Fruit fly (Drosophila melanogaster) whole organism, embryonic: ENCODE data around the gene Cyp4d14.

Source experiments
- Abd-B ChIP-seq: fragments of 200-800 bp; sonication (Bioruptor generic); optimal IDR thresholded peaks from 2 replicates; lab custom pipeline; 2018; ENCODE audit warnings: missing biosample characterization, mild to moderate bottlenecking, missing genetic modification characterization, moderate library complexity
- CG10274 ChIP-seq: fragments of 200-800 bp; sonication (Bioruptor generic); optimal IDR thresholded peaks from 3 replicates; lab custom pipeline; 2017; ENCODE audit warnings: missing biosample characterization, mild to moderate bottlenecking, missing genetic modification characterization
- CG10321 ChIP-seq: fragments of 200-800 bp; sonication (Bioruptor generic); IDR thresholded peaks from 2 replicates; pipeline ENCODE4 v1.3.6; 2022; ENCODE audit warnings: missing biosample characterization, missing genetic modification characterization
- CG10565 ChIP-seq: fragments of 200-800 bp; sonication (Bioruptor generic); optimal IDR thresholded peaks from 3 replicates; lab custom pipeline; 2016; ENCODE audit warnings: missing biosample characterization, mild to moderate bottlenecking, missing genetic modification characterization
- CG11723 ChIP-seq: fragments of 200-800 bp; sonication (Bioruptor generic); optimal IDR thresholded peaks from 2 replicates; lab custom pipeline; 2017; ENCODE audit warnings: missing biosample characterization, mild to moderate bottlenecking, missing genetic modification characterization
- CG12104 ChIP-seq: fragments of 200-800 bp; sonication (Bioruptor generic); optimal IDR thresholded peaks from 3 replicates; lab custom pipeline; 2016; ENCODE audit warnings: missing biosample characterization, missing genetic modification characterization
- CG13894 ChIP-seq: fragments of 200-800 bp; sonication (Bioruptor generic); optimal IDR thresholded peaks from 3 replicates; lab custom pipeline; 2018; ENCODE audit warnings: missing biosample characterization, mild to moderate bottlenecking, missing genetic modification characterization, moderate library complexity
- CG15696 ChIP-seq: fragments of 200-800 bp; sonication (Bioruptor generic); optimal IDR thresholded peaks from 2 replicates; lab custom pipeline; 2019; ENCODE audit warnings: missing biosample characterization, mild to moderate bottlenecking, missing genetic modification characterization, moderate library complexity
- CG17829 ChIP-seq: fragments of 200-800 bp; optimal IDR thresholded peaks from 2 replicates; lab custom pipeline; 2019; ENCODE audit warnings: missing biosample characterization, mild to moderate bottlenecking, missing genetic modification characterization, moderate library complexity
- CG18476 ChIP-seq: fragments of 200-800 bp; sonication (Bioruptor generic); optimal IDR thresholded peaks from 2 replicates; lab custom pipeline; 2016; ENCODE audit warnings: missing biosample characterization, mild to moderate bottlenecking, missing genetic modification characterization
- CG31365 ChIP-seq: fragments of 200-800 bp; sonication (Bioruptor generic); optimal IDR thresholded peaks from 2 replicates; lab custom pipeline; 2018; ENCODE audit warnings: missing biosample characterization, mild to moderate bottlenecking, missing genetic modification characterization
- CG3726 ChIP-seq: fragments of 200-800 bp; sonication (Bioruptor generic); IDR thresholded peaks from 3 replicates; pipeline ENCODE4, ENCODE4 v1.3.6; 2022; ENCODE audit warnings: missing biosample characterization, missing genetic modification characterization
- CG6689 ChIP-seq: fragments of 200-800 bp; sonication (Bioruptor generic); IDR thresholded peaks from 2 replicates; pipeline ENCODE4 v1.3.6; 2022; ENCODE audit warnings: missing biosample characterization, missing genetic modification characterization
- CG7745 ChIP-seq: fragments of 200-800 bp; sonication (Bioruptor generic); optimal IDR thresholded peaks from 2 replicates; lab custom pipeline; 2018; ENCODE audit warnings: missing biosample characterization, mild to moderate bottlenecking, missing genetic modification characterization, moderate library complexity
- CG7963 ChIP-seq: fragments of 200-800 bp; sonication (Bioruptor generic); IDR thresholded peaks from 3 replicates; pipeline ENCODE4 v1.3.6; 2022; ENCODE audit warnings: missing biosample characterization, missing genetic modification characterization; ENCODE audit not compliant: partially characterized antibody
- CG9215 ChIP-seq: fragments of 200-800 bp; sonication (Bioruptor generic); IDR thresholded peaks from 2 replicates; pipeline ENCODE4 v1.3.6; 2022; ENCODE audit warnings: missing biosample characterization, missing genetic modification characterization
- CG9797 ChIP-seq: fragments of 200-800 bp; sonication (Bioruptor generic); optimal IDR thresholded peaks from 3 replicates; lab custom pipeline; 2018; ENCODE audit warnings: missing biosample characterization, mild to moderate bottlenecking, missing genetic modification characterization
- CG9932 ChIP-seq: fragments of 200-800 bp; sonication (Bioruptor generic); IDR thresholded peaks from 2 replicates; pipeline ENCODE4 v1.3.6; 2022; ENCODE audit warnings: missing biosample characterization, missing genetic modification characterization
- CkIIα-i1 ChIP-seq: fragments of 200-800 bp; sonication (Bioruptor generic); IDR thresholded peaks from 2 replicates; pipeline ENCODE4 v1.3.6; 2022; ENCODE audit warnings: missing biosample characterization, missing genetic modification characterization
- Dip2 ChIP-seq: fragments of 200-800 bp; sonication (Bioruptor generic); IDR thresholded peaks from 2 replicates; pipeline ENCODE4 v1.3.6; 2022; ENCODE audit warnings: missing biosample characterization, missing genetic modification characterization
- Dip3 ChIP-seq: fragments of 200-800 bp; sonication (Bioruptor generic); optimal IDR thresholded peaks from 3 replicates; lab custom pipeline; 2016; ENCODE audit warnings: missing biosample characterization, missing genetic modification characterization
- Hey ChIP-seq: fragments of 200-800 bp; sonication (Bioruptor generic); optimal IDR thresholded peaks from 3 replicates; lab custom pipeline; 2018; ENCODE audit warnings: missing biosample characterization, mild to moderate bottlenecking, missing genetic modification characterization
- Hmr ChIP-seq: fragments of 200-800 bp; sonication (Bioruptor generic); optimal IDR thresholded peaks from 3 replicates; lab custom pipeline; 2017; ENCODE audit warnings: mild to moderate bottlenecking, missing biosample characterization, missing genetic modification reagents, missing genetic modification characterization
- MESR4 ChIP-seq: fragments of 200-800 bp; sonication (Bioruptor generic); optimal IDR thresholded peaks from 2 replicates; lab custom pipeline; 2018; ENCODE audit warnings: missing biosample characterization, mild to moderate bottlenecking, missing genetic modification characterization, moderate library complexity
- Max ChIP-seq: fragments of 200-800 bp; sonication (Bioruptor generic); optimal IDR thresholded peaks from 2 replicates; lab custom pipeline; 2016; ENCODE audit warnings: missing biosample characterization, mild to moderate bottlenecking, missing genetic modification characterization
- Nf-YC ChIP-seq: fragments of 200-800 bp; optimal IDR thresholded peaks from 3 replicates; lab custom pipeline; 2019; ENCODE audit warnings: missing biosample characterization, mild to moderate bottlenecking, missing genetic modification characterization, moderate library complexity
- TFAM ChIP-seq: fragments of 200-800 bp; sonication (Bioruptor generic); optimal IDR thresholded peaks from 2 replicates; lab custom pipeline; 2017; ENCODE audit warnings: missing biosample characterization, missing genetic modification characterization, inconsistent platforms
- Xbp1 ChIP-seq: fragments of 200-800 bp; sonication (Bioruptor generic); optimal IDR thresholded peaks from 3 replicates; lab custom pipeline; 2016; ENCODE audit warnings: missing biosample characterization, mild to moderate bottlenecking, missing genetic modification characterization
- Xrp1 ChIP-seq: fragments of 200-800 bp; sonication (Bioruptor generic); IDR thresholded peaks from 2 replicates; pipeline ENCODE4 v1.3.6; 2022; ENCODE audit warnings: missing biosample characterization, missing genetic modification characterization
- YL-1 ChIP-seq: fragments of 200-800 bp; sonication (Bioruptor generic); optimal IDR thresholded peaks from 3 replicates; lab custom pipeline; 2017; ENCODE audit warnings: missing biosample characterization, mild to moderate bottlenecking, missing genetic modification characterization
- ap ChIP-seq: fragments of 200-800 bp; sonication (Bioruptor generic); IDR thresholded peaks from 2 replicates; pipeline ENCODE4 v1.3.6; 2022; ENCODE audit warnings: missing biosample characterization, missing genetic modification characterization
- ash1 ChIP-seq: fragments of 200-800 bp; sonication (Bioruptor generic); optimal IDR thresholded peaks from 2 replicates; lab custom pipeline; 2018; ENCODE audit warnings: missing biosample characterization, mild to moderate bottlenecking, missing genetic modification characterization
- chinmo ChIP-seq: fragments of 200-800 bp; sonication (Bioruptor generic); IDR thresholded peaks from 4 replicates; pipeline ENCODE4 v1.3.6; 2022; ENCODE audit warnings: missing biosample characterization, missing genetic modification characterization; ENCODE audit not compliant: partially characterized antibody
- dysf ChIP-seq: fragments of 200-800 bp; sonication (Bioruptor generic); IDR thresholded peaks from 3 replicates; pipeline ENCODE4 v1.3.6; 2022; ENCODE audit warnings: missing biosample characterization, missing genetic modification characterization
- fd102C ChIP-seq: fragments of 200-800 bp; sonication (Bioruptor generic); optimal IDR thresholded peaks from 2 replicates; lab custom pipeline; 2018; ENCODE audit warnings: missing biosample characterization, mild to moderate bottlenecking, missing genetic modification characterization, moderate library complexity
- inv ChIP-seq: fragments of 200-800 bp; sonication (Bioruptor generic); IDR thresholded peaks from 2 replicates; pipeline ENCODE4 v1.3.6; 2022; ENCODE audit warnings: missing biosample characterization, missing genetic modification characterization; ENCODE audit not compliant: partially characterized antibody
- kah ChIP-seq: fragments of 200-800 bp; sonication (Bioruptor generic); optimal IDR thresholded peaks from 2 replicates; lab custom pipeline; 2018; ENCODE audit warnings: missing biosample characterization, mild to moderate bottlenecking, missing genetic modification characterization
- mam ChIP-seq: fragments of 200-800 bp; sonication (Bioruptor generic); optimal IDR thresholded peaks from 3 replicates; lab custom pipeline; 2016; ENCODE audit warnings: missing biosample characterization, missing genetic modification characterization
- prd ChIP-seq, 3 experiments: fragments of >200 bp in 2 of 3; fragments of 200-800 bp in 1 of 3; sonication (Bioruptor generic) in 1 of 3; optimal IDR thresholded peaks in 2 of 3; IDR thresholded peaks in 1 of 3; 2 replicates in 2 of 3; 3 replicates in 1 of 3; pipeline versions ENCODE4 v1.3.6 to Lab custom; 2017 to 2022; ENCODE audit warnings: missing biosample characterization in 1 of 3, missing genetic modification characterization in 1 of 3
- row ChIP-seq: fragments of 200-800 bp; sonication (Bioruptor generic); IDR thresholded peaks from 3 replicates; pipeline ENCODE4 v1.3.6; 2022; ENCODE audit warnings: missing biosample characterization, missing genetic modification characterization
- sima ChIP-seq: fragments of 200-800 bp; sonication (Bioruptor generic); optimal IDR thresholded peaks from 2 replicates; lab custom pipeline; 2016; ENCODE audit warnings: missing biosample characterization, missing genetic modification characterization
- sug ChIP-seq: fragments of 200-800 bp; optimal IDR thresholded peaks from 2 replicates; lab custom pipeline; 2019; ENCODE audit warnings: missing biosample characterization, mild to moderate bottlenecking, missing genetic modification characterization, moderate library complexity
- tgo ChIP-seq: fragments of 200-800 bp; sonication (Bioruptor generic); IDR thresholded peaks from 3 replicates; pipeline ENCODE4 v1.3.6; 2022; ENCODE audit warnings: missing biosample characterization, missing genetic modification characterization
- tll ChIP-seq, 2 experiments: fragments of 200-800 bp in 1 of 2; fragments of >200 bp in 1 of 2; sonication (Bioruptor generic) in 1 of 2; optimal IDR thresholded peaks; 2 replicates each; lab custom pipeline; 2017 to 2019; ENCODE audit warnings: missing biosample characterization in 2 of 2, missing genetic modification characterization in 2 of 2, mild to moderate bottlenecking in 1 of 2, moderate library complexity in 1 of 2
- trem ChIP-seq: fragments of 200-800 bp; optimal IDR thresholded peaks from 3 replicates; lab custom pipeline; 2019; ENCODE audit warnings: missing biosample characterization, mild to moderate bottlenecking, missing genetic modification characterization, moderate library complexity
- ttk ChIP-seq: fragments of 200-800 bp; sonication (Bioruptor generic); IDR thresholded peaks from 2 replicates; pipeline ENCODE4 v2.1.2; 2022; ENCODE audit warnings: missing biosample characterization, missing genetic modification characterization
- zf30C ChIP-seq: fragments of 200-800 bp; sonication (Bioruptor generic); optimal IDR thresholded peaks from 3 replicates; lab custom pipeline; 2018; ENCODE audit warnings: missing biosample characterization, mild to moderate bottlenecking, missing genetic modification characterization

Gene Cyp4d14

DNA sequence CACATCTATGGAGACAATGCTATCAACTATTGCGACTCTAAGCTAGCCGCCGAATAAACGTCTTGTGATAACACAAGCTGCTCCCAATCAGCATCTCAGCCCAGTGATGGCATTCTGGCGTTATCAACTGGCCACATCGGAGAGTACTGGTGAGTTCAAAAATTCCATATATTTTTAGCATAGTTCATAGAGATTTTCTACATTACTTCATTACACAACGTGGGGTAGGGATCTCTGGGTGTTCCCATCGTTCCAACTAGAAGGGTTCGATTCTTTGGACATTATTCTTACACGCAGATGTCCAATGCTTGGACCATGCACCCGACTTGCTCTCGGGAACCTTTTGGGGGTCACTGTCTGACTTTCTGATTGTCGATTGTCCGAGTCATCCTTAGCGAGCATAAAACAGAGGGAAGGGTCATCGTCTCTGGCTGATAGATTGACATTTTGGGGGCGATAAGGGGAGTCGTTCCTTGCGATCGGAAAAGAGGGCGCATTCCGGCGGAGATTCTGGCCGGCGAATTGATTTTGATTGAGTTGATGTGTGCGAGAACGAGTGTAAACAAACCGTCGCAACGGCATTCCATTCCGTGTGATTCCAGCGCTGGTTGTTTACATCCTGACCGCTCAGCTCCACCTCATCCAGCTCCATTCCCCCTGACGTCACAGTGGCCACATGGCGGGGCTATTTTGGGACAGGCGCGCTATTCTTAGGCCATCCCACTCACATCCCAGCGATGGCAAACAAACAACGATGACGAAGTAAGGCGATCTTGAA lies 12.8 kb downstream of the Cyp4d14 start, which contains the start of the genes Cyp4d1 and CG3630 (continued):
- TF ChIP-seq Dip3 (no peak), TFAM (GFP tag; lab: Kevin White, UChicago) (no peak), prd (optimal IDR thresholded peaks at IDR 0.05; lab: Kevin White, UChicago) (no peak), prd (GFP tag; IDR thresholded peaks at IDR 0.05; lab: Robert Waterston, UW) (no peak), Nf-YC (tag; lab: Kevin White, UChicago) (no peak), Hey (tag; lab: Kevin White, UChicago) (no peak), chinmo (GFP tag; lab: Robert Waterston, UW) (0 out of 4 replicates have a peak, but pooled peaks have one; percentile 11), CG12104 (GFP tag; lab: Kevin White, UChicago) (no peak), Max (GFP tag; lab: Kevin White, UChicago) (no peak)

DNA sequence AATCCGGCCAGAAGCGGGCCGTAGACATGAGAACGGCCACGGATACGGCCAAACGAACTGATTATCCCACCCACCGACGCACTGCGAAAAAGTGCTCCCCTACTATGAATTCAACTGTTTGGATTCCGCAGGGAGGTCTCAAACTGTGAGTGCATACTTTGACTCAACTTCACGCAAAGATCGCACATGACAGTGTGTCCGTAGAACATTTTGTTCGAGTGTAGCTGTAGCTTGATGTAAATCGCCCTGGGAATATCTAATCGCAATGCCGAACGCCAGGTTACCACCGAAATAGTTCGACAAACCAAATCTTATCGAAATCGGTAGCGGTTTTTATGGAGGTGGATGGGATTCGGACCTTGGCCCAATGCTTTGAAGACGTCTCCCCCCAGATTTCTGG lies 14.1 kb downstream of the Cyp4d14 start:
- peak; percentile 78 for TF ChIP-seq row
- no peak for TF ChIP-seq CG10565 (GFP tag; lab: Kevin White, UChicago)
- TF ChIP-seq CG13894 (tag; lab: Kevin White, UChicago) = no peak
- TF ChIP-seq CG7963 (GFP tag; lab: Robert Waterston, UW) = no peak
- no peak for TF ChIP-seq CG6689 (GFP tag; lab: Robert Waterston, UW)
- TF ChIP-seq Xbp1 (GFP tag; lab: Kevin White, UChicago) = no peak
- no peak for TF ChIP-seq MESR4 (GFP tag; lab: Kevin White, UChicago)
- no peak; the same call in 1 of the 2 replicates for TF ChIP-seq Xrp1 (GFP tag; lab: Robert Waterston, UW)
- no peak for TF ChIP-seq tgo (GFP tag; lab: Robert Waterston, UW)
- no peak for TF ChIP-seq CG10274 (GFP tag; lab: Kevin White, UChicago)
- TF ChIP-seq dysf (GFP tag; lab: Robert Waterston, UW) = no peak
- no peak for TF ChIP-seq ttk (GFP tag; lab: Robert Waterston, UW)
- no peak for TF ChIP-seq CG15696 (tag; lab: Kevin White, UChicago)
- peak; percentile 71 for TF ChIP-seq zf30C (GFP tag; lab: Kevin White, UChicago)
- TF ChIP-seq CG9932 = peak; percentile 37; the same call in 1 of the 2 replicates
- TF ChIP-seq fd102C (GFP tag; lab: Kevin White, UChicago) = no peak
- TF ChIP-seq CkIIα-i1 (GFP tag; lab: Robert Waterston, UW) = no peak
- TF ChIP-seq CG18476 (GFP tag; lab: Kevin White, UChicago) = no peak
- TF ChIP-seq ap (GFP tag; lab: Robert Waterston, UW) = no peak
- TF ChIP-seq YL-1 (GFP tag; lab: Kevin White, UChicago) = no peak
- no peak for TF ChIP-seq CG17829 (tag; lab: Kevin White, UChicago)
- no peak for TF ChIP-seq sima (GFP tag; lab: Kevin White, UChicago)
- TF ChIP-seq CG9215 = no peak
- no peak for TF ChIP-seq CG11723 (GFP tag; lab: Kevin White, UChicago)
- TF ChIP-seq CG3726 (GFP tag; lab: Robert Waterston, UW) = no peak
- no peak for TF ChIP-seq kah
- TF ChIP-seq tll (GFP tag; optimal IDR thresholded peaks at IDR 0.05; lab: Kevin White, UChicago) = no peak
- TF ChIP-seq CG10321 (GFP tag; lab: Robert Waterston, UW) = no peak
- TF ChIP-seq sug = peak; percentile 82
- no peak for TF ChIP-seq trem (tag; lab: Kevin White, UChicago)
- no peak for TF ChIP-seq inv (GFP tag; lab: Robert Waterston, UW)
- no peak for TF ChIP-seq CG31365 (tag; lab: Kevin White, UChicago)
- no peak for TF ChIP-seq CG7745 (tag; lab: Kevin White, UChicago)
- no peak for TF ChIP-seq ash1
- TF ChIP-seq Abd-B = no peak
- TF ChIP-seq Dip2 (GFP tag; lab: Robert Waterston, UW) = no peak
- TF ChIP-seq mam (GFP tag; lab: Kevin White, UChicago) = no peak
- TF ChIP-seq CG9797 (GFP tag; lab: Kevin White, UChicago) = no peak
- peak; percentile 44 for TF ChIP-seq Hmr (GFP tag; lab: Kevin White, UChicago)
